Fruit fly (Drosophila melanogaster) whole organism, embryonic: ENCODE results near the gene CG44362.

ENCODE experiments used
- Antp ChIP-seq: fragments of 200-800 bp; sonication (Bioruptor generic); optimal IDR thresholded peaks from 3 replicates; lab custom pipeline; 2016; ENCODE audit warnings: missing biosample characterization, missing genetic modification characterization
- Atf3 ChIP-seq: fragments of 200-800 bp; sonication (Bioruptor generic); optimal IDR thresholded peaks from 3 replicates; lab custom pipeline; 2016; ENCODE audit warnings: missing biosample characterization, missing genetic modification characterization
- B-H1 ChIP-seq: fragments of 200-800 bp; sonication (Bioruptor generic); IDR thresholded peaks from 3 replicates; pipeline ENCODE4 v1.3.6; 2022; ENCODE audit warnings: missing biosample characterization, missing genetic modification characterization
- CG11247 ChIP-seq: fragments of 200-800 bp; sonication (Bioruptor generic); IDR thresholded peaks from 2 replicates; pipeline ENCODE4 v1.3.6; 2022; ENCODE audit warnings: missing biosample characterization, missing genetic modification characterization
- CG12299 ChIP-seq: fragments of 200-800 bp; sonication (Bioruptor generic); optimal IDR thresholded peaks from 2 replicates; lab custom pipeline; 2018; ENCODE audit warnings: missing biosample characterization, mild to moderate bottlenecking, missing genetic modification characterization
- CG15601 ChIP-seq: fragments of 200-800 bp; sonication (Bioruptor generic); optimal IDR thresholded peaks from 3 replicates; lab custom pipeline; 2019; ENCODE audit warnings: missing biosample characterization, mild to moderate bottlenecking, missing genetic modification characterization, moderate library complexity
- CG17802 ChIP-seq: fragments of 200-800 bp; sonication (Bioruptor generic); optimal IDR thresholded peaks from 2 replicates; lab custom pipeline; 2018; ENCODE audit warnings: missing biosample characterization, mild to moderate bottlenecking, missing genetic modification characterization, moderate library complexity
- CG18764 ChIP-seq: fragments of 200-800 bp; sonication (Bioruptor generic); optimal IDR thresholded peaks from 3 replicates; lab custom pipeline; 2016; ENCODE audit warnings: missing biosample characterization, missing genetic modification characterization
- CG2120 ChIP-seq: fragments of 200-800 bp; sonication (Bioruptor generic); optimal IDR thresholded peaks from 3 replicates; lab custom pipeline; 2016; ENCODE audit warnings: missing biosample characterization, missing genetic modification characterization
- CG2712 ChIP-seq: fragments of 200-800 bp; optimal IDR thresholded peaks from 3 replicates; lab custom pipeline; 2019; ENCODE audit warnings: missing biosample characterization, mild to moderate bottlenecking, missing genetic modification characterization, moderate library complexity
- CG2889 ChIP-seq: fragments of 200-800 bp; sonication (Bioruptor generic); IDR thresholded peaks from 3 replicates; pipeline ENCODE4 v1.3.6; 2022; ENCODE audit warnings: missing biosample characterization, missing genetic modification characterization
- CG4404 ChIP-seq: fragments of 200-800 bp; sonication (Bioruptor generic); IDR thresholded peaks from 2 replicates; pipeline ENCODE4 v1.3.6; 2022; ENCODE audit warnings: missing biosample characterization, missing genetic modification characterization
- CG4707 ChIP-seq: fragments of 200-800 bp; sonication (Bioruptor generic); optimal IDR thresholded peaks from 2 replicates; lab custom pipeline; 2018; ENCODE audit warnings: missing biosample characterization, mild to moderate bottlenecking, missing genetic modification characterization, moderate library complexity
- CG5245 ChIP-seq: fragments of 200-800 bp; sonication (Bioruptor generic); optimal IDR thresholded peaks from 3 replicates; lab custom pipeline; 2016; ENCODE audit warnings: missing biosample characterization, missing genetic modification characterization
- CG6683 ChIP-seq: fragments of 200-800 bp; sonication (Bioruptor generic); optimal IDR thresholded peaks from 2 replicates; lab custom pipeline; 2017; ENCODE audit warnings: missing biosample characterization, mild to moderate bottlenecking, missing genetic modification characterization, missing genetic modification reagents
- CG6765 ChIP-seq: fragments of 200-800 bp; sonication (Bioruptor generic); optimal IDR thresholded peaks from 3 replicates; lab custom pipeline; 2017; ENCODE audit warnings: missing biosample characterization, mild to moderate bottlenecking, missing genetic modification characterization
- CG6813 ChIP-seq: fragments of 200-800 bp; sonication (Bioruptor generic); optimal IDR thresholded peaks from 2 replicates; lab custom pipeline; 2017; ENCODE audit warnings: missing biosample characterization, missing genetic modification characterization, mild to moderate bottlenecking, moderate library complexity, missing genetic modification reagents
- CG8924 ChIP-seq: fragments of 200-800 bp; optimal IDR thresholded peaks from 3 replicates; lab custom pipeline; 2019; ENCODE audit warnings: missing biosample characterization, mild to moderate bottlenecking, missing genetic modification characterization, moderate library complexity
- Dp ChIP-seq: fragments of 200-800 bp; sonication (Bioruptor generic); optimal IDR thresholded peaks from 2 replicates; lab custom pipeline; 2018; ENCODE audit warnings: missing biosample characterization, mild to moderate bottlenecking, missing genetic modification characterization, moderate library complexity
- GATAe ChIP-seq: fragments of 200-800 bp; sonication (Bioruptor generic); conservative IDR thresholded peaks from 2 replicates; pipeline ENCODE4 v1.3.6; 2022; ENCODE audit warnings: missing biosample characterization, missing genetic modification characterization
- Hmx ChIP-seq: fragments of 200-800 bp; sonication (Bioruptor generic); optimal IDR thresholded peaks from 2 replicates; lab custom pipeline; 2016; ENCODE audit warnings: missing biosample characterization, missing genetic modification characterization
- Hr51 ChIP-seq, 2 experiments: fragments of 200-800 bp; sonication (Bioruptor generic); optimal IDR thresholded peaks; 2 replicates in 1 of 2; 3 replicates in 1 of 2; lab custom pipeline; 2016 to 2018; ENCODE audit warnings: missing biosample characterization in 2 of 2, missing genetic modification characterization in 2 of 2, mild to moderate bottlenecking in 1 of 2, moderate library complexity in 1 of 2
- Jarid2 ChIP-seq: fragments of 200-800 bp; sonication (Bioruptor generic); optimal IDR thresholded peaks from 3 replicates; lab custom pipeline; 2017; ENCODE audit warnings: mild to moderate bottlenecking, missing biosample characterization, missing genetic modification reagents, missing genetic modification characterization
- Mes4 ChIP-seq: fragments of 200-800 bp; sonication (Bioruptor generic); optimal IDR thresholded peaks from 2 replicates; lab custom pipeline; 2016; ENCODE audit warnings: missing biosample characterization, missing genetic modification characterization
- NC2α ChIP-seq: fragments of 200-800 bp; sonication (Bioruptor generic); optimal IDR thresholded peaks from 2 replicates; lab custom pipeline; 2016; ENCODE audit warnings: missing biosample characterization, missing genetic modification characterization
- Nf-YC ChIP-seq: fragments of 200-800 bp; optimal IDR thresholded peaks from 3 replicates; lab custom pipeline; 2019; ENCODE audit warnings: missing biosample characterization, mild to moderate bottlenecking, missing genetic modification characterization, moderate library complexity
- Pdp1 ChIP-seq, 2 experiments: fragments of 200-800 bp; sonication (Bioruptor generic); optimal IDR thresholded peaks; 3 replicates each; lab custom pipeline; 2016; ENCODE audit warnings: missing biosample characterization in 2 of 2, missing genetic modification characterization in 2 of 2, mild to moderate bottlenecking in 1 of 2, moderate library complexity in 1 of 2
- Side ChIP-seq: fragments of 200-800 bp; sonication (Bioruptor generic); optimal IDR thresholded peaks from 2 replicates; lab custom pipeline; 2016; ENCODE audit warnings: missing biosample characterization, missing genetic modification characterization
- Xrp1 ChIP-seq: fragments of 200-800 bp; sonication (Bioruptor generic); IDR thresholded peaks from 2 replicates; pipeline ENCODE4 v1.3.6; 2022; ENCODE audit warnings: missing biosample characterization, missing genetic modification characterization
- ato ChIP-seq: fragments of 200-800 bp; sonication (Bioruptor generic); IDR thresholded peaks from 2 replicates; pipeline ENCODE4 v1.3.6; 2022; ENCODE audit warnings: missing biosample characterization, missing genetic modification characterization; ENCODE audit not compliant: partially characterized antibody
- br ChIP-seq: fragments of >200 bp; optimal IDR thresholded peaks from 2 replicates; lab custom pipeline; 2017
- cato ChIP-seq: fragments of 200-800 bp; sonication (Bioruptor generic); optimal IDR thresholded peaks from 2 replicates; lab custom pipeline; 2016; ENCODE audit warnings: missing biosample characterization, missing genetic modification characterization, borderline replicate concordance
- caup ChIP-seq: fragments of 200-800 bp; sonication (Bioruptor generic); optimal IDR thresholded peaks from 3 replicates; lab custom pipeline; 2017; ENCODE audit warnings: missing biosample characterization, mild to moderate bottlenecking, missing genetic modification characterization, moderate library complexity; ENCODE audit not compliant: severe bottlenecking
- chinmo ChIP-seq: fragments of 200-800 bp; sonication (Bioruptor generic); IDR thresholded peaks from 4 replicates; pipeline ENCODE4 v1.3.6; 2022; ENCODE audit warnings: missing biosample characterization, missing genetic modification characterization; ENCODE audit not compliant: partially characterized antibody
- dimm ChIP-seq: fragments of 200-800 bp; sonication (Bioruptor generic); IDR thresholded peaks from 2 replicates; pipeline ENCODE4 v1.3.6; 2022; ENCODE audit warnings: missing biosample characterization, missing genetic modification characterization
- dysf ChIP-seq: fragments of 200-800 bp; sonication (Bioruptor generic); IDR thresholded peaks from 3 replicates; pipeline ENCODE4 v1.3.6; 2022; ENCODE audit warnings: missing biosample characterization, missing genetic modification characterization
- grn ChIP-seq: fragments of 200-800 bp; sonication (Bioruptor generic); optimal IDR thresholded peaks from 3 replicates; lab custom pipeline; 2017; ENCODE audit warnings: missing biosample characterization, missing genetic modification characterization
- hkb ChIP-seq, 2 experiments: fragments of 200-800 bp in 1 of 2; fragments of >200 bp in 1 of 2; sonication (Bioruptor generic) in 1 of 2; IDR thresholded peaks in 1 of 2; optimal IDR thresholded peaks in 1 of 2; 2 replicates each; pipeline versions ENCODE4 v1.3.6 to Lab custom; 2017 to 2022; ENCODE audit warnings: missing biosample characterization in 1 of 2, missing genetic modification characterization in 1 of 2
- insv ChIP-seq, 2 experiments: fragments of 200-800 bp; sonication (Bioruptor generic); optimal IDR thresholded peaks; 3 replicates each; lab custom pipeline; 2016 to 2018; ENCODE audit warnings: missing biosample characterization in 2 of 2, missing genetic modification characterization in 2 of 2
- pb ChIP-seq: fragments of 200-800 bp; sonication (Bioruptor generic); optimal IDR thresholded peaks from 3 replicates; lab custom pipeline; 2016; ENCODE audit warnings: missing biosample characterization, missing genetic modification characterization
- salm ChIP-seq: fragments of 200-800 bp; sonication (Bioruptor generic); optimal IDR thresholded peaks from 2 replicates; lab custom pipeline; 2018; ENCODE audit warnings: missing biosample characterization, mild to moderate bottlenecking, missing genetic modification characterization
- shn ChIP-seq: fragments of 200-800 bp; sonication (Bioruptor generic); optimal IDR thresholded peaks from 3 replicates; lab custom pipeline; 2016; ENCODE audit warnings: missing biosample characterization, missing genetic modification characterization
- sisA ChIP-seq: fragments of 200-800 bp; sonication (Bioruptor generic); IDR thresholded peaks from 2 replicates; pipeline ENCODE4 v1.3.6; 2022; ENCODE audit warnings: missing biosample characterization, missing genetic modification characterization
- so ChIP-seq: fragments of 200-800 bp; sonication (Bioruptor generic); IDR thresholded peaks from 3 replicates; pipeline ENCODE4 v1.3.6; 2022; ENCODE audit warnings: missing biosample characterization, missing genetic modification characterization
- tap ChIP-seq: fragments of 200-800 bp; optimal IDR thresholded peaks from 3 replicates; lab custom pipeline; 2019; ENCODE audit warnings: missing biosample characterization, mild to moderate bottlenecking, missing genetic modification characterization, moderate library complexity
- tin ChIP-seq: fragments of 200-800 bp; sonication (Bioruptor generic); optimal IDR thresholded peaks from 3 replicates; lab custom pipeline; 2016; ENCODE audit warnings: missing biosample characterization, missing genetic modification characterization
- unpg ChIP-seq: fragments of 200-800 bp; sonication (Bioruptor generic); optimal IDR thresholded peaks from 3 replicates; lab custom pipeline; 2018; ENCODE audit warnings: missing biosample characterization, mild to moderate bottlenecking, missing genetic modification characterization, moderate library complexity
- wdn ChIP-seq: fragments of 200-800 bp; sonication (Bioruptor generic); IDR thresholded peaks from 2 replicates; pipeline ENCODE4 v1.3.6; 2022; ENCODE audit warnings: missing biosample characterization, missing genetic modification characterization
- wek ChIP-seq: fragments of 200-800 bp; sonication (Bioruptor generic); optimal IDR thresholded peaks from 3 replicates; lab custom pipeline; 2018; ENCODE audit warnings: missing biosample characterization, mild to moderate bottlenecking, missing genetic modification characterization, moderate library complexity
- wor ChIP-seq: fragments of 200-800 bp; sonication (Bioruptor generic); IDR thresholded peaks from 2 replicates; pipeline ENCODE4 v1.3.6; 2022; ENCODE audit warnings: missing biosample characterization, missing genetic modification characterization

CG44362 gene

dm6 chr3L:11415382-11415781 lies 18.0 kb downstream of the CG44362 start (continued):
- TF ChIP-seq CG11247 (peak; percentile 7; the same call in 1 of the 2 replicates), caup (GFP tag; lab: Kevin White, UChicago) (peak; percentile 24), CG2889 (GFP tag; lab: Robert Waterston, UW) (no peak), B-H1 (GFP tag; lab: Robert Waterston, UW) (peak; percentile 55; the same call in 2 of the 3 replicates), CG5245 (GFP tag; lab: Kevin White, UChicago) (peak; percentile 77), chinmo (no peak), CG17802 (tag; lab: Kevin White, UChicago) (peak; percentile 50), NC2α (GFP tag; lab: Kevin White, UChicago) (peak; percentile 37), insv (GFP tag; optimal IDR thresholded peaks at IDR 0.05; lab: Kevin White, UChicago) (no peak), CG8924 (tag; lab: Kevin White, UChicago) (peak; percentile 76), CG2120 (no peak), CG6813 (GFP tag; lab: Kevin White, UChicago) (peak; percentile 19), hkb (optimal IDR thresholded peaks at IDR 0.05; lab: Kevin White, UChicago) (no peak), hkb (GFP tag; IDR thresholded peaks at IDR 0.05; lab: Robert Waterston, UW) (peak; percentile 74), CG6765 (no peak), dimm (peak; percentile 46; the same call in 1 of the 2 replicates), so (GFP tag; lab: Robert Waterston, UW) (peak; percentile 67; the same call in 2 of the 3 replicates), CG4404 (GFP tag; lab: Robert Waterston, UW) (peak; percentile 91), GATAe (no peak), Antp (GFP tag; lab: Kevin White, UChicago) (peak; percentile 15), unpg (GFP tag; lab: Kevin White, UChicago) (peak; percentile 83), br (no peak), Jarid2 (GFP tag; lab: Kevin White, UChicago) (peak; percentile 35), sisA (GFP tag; lab: Robert Waterston, UW) (peak; percentile 62; the same call in 1 of the 2 replicates), wdn (GFP tag; lab: Robert Waterston, UW) (no peak), cato (GFP tag; lab: Kevin White, UChicago) (peak; percentile 55), dysf (GFP tag; lab: Robert Waterston, UW) (peak; percentile 72; the same call in 2 of the 3 replicates), Nf-YC (tag; lab: Kevin White, UChicago) (no peak), tin (peak; percentile 77), Hr51 (GFP tag; optimal IDR thresholded peaks at IDR 0.05; lab: Kevin White, UChicago) (peak; percentile 32 to 51), CG15601 (tag; lab: Kevin White, UChicago) (peak; percentile 70), CG4707 (no peak), CG2712 (tag; lab: Kevin White, UChicago) (peak; percentile 90), wek (GFP tag; lab: Kevin White, UChicago) (peak; percentile 1), Side (GFP tag; lab: Kevin White, UChicago) (peak; percentile 28), tap (tag; lab: Kevin White, UChicago) (peak; percentile 54), salm (peak; percentile 56), Xrp1 (GFP tag; lab: Robert Waterston, UW) (peak; percentile 94), grn (GFP tag; lab: Kevin White, UChicago) (no peak), Hmx (GFP tag; lab: Kevin White, UChicago) (no peak), CG12299 (tag; lab: Kevin White, UChicago) (no peak), Pdp1 (GFP tag; optimal IDR thresholded peaks at IDR 0.05; lab: Kevin White, UChicago) (peak in 1 of 2 experiments; percentile 46), shn (GFP tag; lab: Kevin White, UChicago) (no peak), Dp (GFP tag; lab: Kevin White, UChicago) (no peak), CG18764 (GFP tag; lab: Kevin White, UChicago) (peak; percentile 58), wor (GFP tag; lab: Robert Waterston, UW) (0 out of 2 replicates have a peak, but pooled peaks have one; percentile 39), Mes4 (GFP tag; lab: Kevin White, UChicago) (no peak), Atf3 (GFP tag; lab: Kevin White, UChicago) (peak; percentile 18), pb (GFP tag; lab: Kevin White, UChicago) (no peak), ato (GFP tag; lab: Robert Waterston, UW) (no peak), CG6683 (peak; percentile 43)
